Worm (Caenorhabditis elegans) whole organism, late embryonic: Measurements from ENCODE around the gene sri-65.

Experiments
- F13H6.1 ChIP-seq: sonication (generic microtip); optimal IDR thresholded peaks from 2 replicates; lab custom pipeline; 2016; ENCODE audit warnings: missing genetic modification characterization, missing compliant biosample characterization
- T23F11.4 ChIP-seq: fragments of 200-800 bp; sonication (Bioruptor generic); optimal IDR thresholded peaks from 2 replicates; lab custom pipeline; 2018; ENCODE audit warnings: mild to moderate bottlenecking, missing genetic modification characterization, missing compliant biosample characterization
- ahr-1 ChIP-seq: sonication (generic microtip); optimal IDR thresholded peaks from 2 replicates; lab custom pipeline; 2016; ENCODE audit warnings: missing genetic modification characterization, missing compliant biosample characterization
- ceh-6 ChIP-seq: fragments of 200-800 bp; sonication (Bioruptor generic); optimal IDR thresholded peaks from 2 replicates; lab custom pipeline; 2018; ENCODE audit warnings: mild to moderate bottlenecking, missing genetic modification characterization, missing compliant biosample characterization
- che-1 ChIP-seq: sonication (generic microtip); optimal IDR thresholded peaks from 2 replicates; lab custom pipeline; 2016; ENCODE audit warnings: mild to moderate bottlenecking, missing genetic modification characterization, missing compliant biosample characterization
- elt-2 ChIP-seq: sonication (generic microtip); optimal IDR thresholded peaks from 2 replicates; lab custom pipeline; 2016; ENCODE audit warnings: missing genetic modification reagents, missing genetic modification characterization, missing compliant biosample characterization
- elt-4 ChIP-seq: sonication (generic microtip); optimal IDR thresholded peaks from 2 replicates; lab custom pipeline; 2016; ENCODE audit warnings: missing genetic modification characterization, missing compliant biosample characterization
- hlh-30 ChIP-seq: sonication (generic microtip); optimal IDR thresholded peaks from 2 replicates; lab custom pipeline; 2017; ENCODE audit warnings: antibody characterized with exemption, missing genetic modification characterization, missing compliant biosample characterization; ENCODE audit not compliant: insufficient read depth
- lim-6 ChIP-seq: sonication (generic microtip); optimal IDR thresholded peaks from 2 replicates; lab custom pipeline; 2016; ENCODE audit warnings: missing genetic modification characterization, missing compliant biosample characterization
- nfya-1 ChIP-seq: sonication (generic microtip); optimal IDR thresholded peaks from 2 replicates; lab custom pipeline; 2017; ENCODE audit warnings: missing genetic modification characterization, mild to moderate bottlenecking, missing compliant biosample characterization, antibody characterized with exemption, moderate library complexity
- rnt-1 ChIP-seq: sonication (generic microtip); optimal IDR thresholded peaks from 2 replicates; lab custom pipeline; 2016; ENCODE audit warnings: missing genetic modification characterization, missing compliant biosample characterization
- sox-4 ChIP-seq: sonication (generic microtip); optimal IDR thresholded peaks from 2 replicates; lab custom pipeline; 2017; ENCODE audit warnings: mild to moderate bottlenecking, missing genetic modification characterization, inconsistent platforms, missing compliant biosample characterization
- unc-55 ChIP-seq: sonication (generic microtip); optimal IDR thresholded peaks from 2 replicates; lab custom pipeline; 2017; ENCODE audit warnings: missing biosample characterization, missing genetic modification reagents, missing genetic modification characterization

DNA sequence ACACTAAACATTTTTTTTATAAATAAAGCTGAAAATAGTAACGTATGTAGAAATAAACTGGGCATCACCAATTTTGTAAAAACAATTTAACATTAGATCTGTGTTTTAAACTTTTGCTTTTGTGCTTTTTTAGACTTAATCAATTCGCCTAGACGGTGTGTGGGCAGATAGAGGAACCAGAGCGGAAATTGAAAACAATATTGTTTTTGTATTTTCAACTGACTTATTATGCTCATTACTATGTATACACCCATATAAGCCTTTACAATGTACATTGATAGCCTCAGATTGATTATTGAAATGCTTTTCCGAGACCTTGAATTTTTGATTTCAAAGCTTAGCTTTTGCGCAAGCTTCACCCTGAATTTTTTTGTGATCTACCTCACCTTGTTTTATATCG lies 41.8 kb upstream of the sri-65 start, which contains the start of gene str-73:
- TF ChIP-seq unc-55 (GFP tag; lab: Kevin White, UChicago) (no peak), elt-2 (tag; lab: Kevin White, UChicago) (no peak), che-1 (tag; lab: Kevin White, UChicago) (no peak), rnt-1 (tag; lab: Kevin White, UChicago) (no peak), ceh-6 (GFP tag; lab: Kevin White, UChicago) (no peak), hlh-30 (tag; lab: Kevin White, UChicago) (no peak), lim-6 (tag; lab: Kevin White, UChicago) (no peak), ahr-1 (tag; lab: Kevin White, UChicago) (no peak), F13H6.1 (tag; lab: Kevin White, UChicago) (no peak), sox-4 (tag; lab: Kevin White, UChicago) (no peak), nfya-1 (no peak), T23F11.4 (GFP tag; lab: Kevin White, UChicago) (no peak), elt-4 (tag; lab: Kevin White, UChicago) (no peak)
